Fruit fly (Drosophila melanogaster) whole organism, embryonic: ENCODE results near the gene eya.

Experiments used
- BEAF-32 ChIP-seq: fragments of 200-800 bp; sonication (Bioruptor generic); optimal IDR thresholded peaks from 3 replicates; lab custom pipeline; 2017; ENCODE audit warnings: missing biosample characterization, missing genetic modification characterization, mild to moderate bottlenecking, moderate library complexity, missing genetic modification reagents
- BtbVII ChIP-seq: fragments of 200-800 bp; sonication (Bioruptor generic); optimal IDR thresholded peaks from 3 replicates; lab custom pipeline; 2017; ENCODE audit warnings: missing biosample characterization, mild to moderate bottlenecking, missing genetic modification characterization
- CG10543 ChIP-seq: fragments of 200-800 bp; sonication (Bioruptor generic); optimal IDR thresholded peaks from 3 replicates; lab custom pipeline; 2017; ENCODE audit warnings: missing biosample characterization, mild to moderate bottlenecking, missing genetic modification characterization, moderate library complexity
- CG12071 ChIP-seq: fragments of 200-800 bp; sonication (Bioruptor generic); optimal IDR thresholded peaks from 3 replicates; lab custom pipeline; 2018; ENCODE audit warnings: missing biosample characterization, mild to moderate bottlenecking, missing genetic modification characterization
- CG13624 ChIP-seq: fragments of 200-800 bp; sonication (Bioruptor generic); optimal IDR thresholded peaks from 2 replicates; lab custom pipeline; 2016; ENCODE audit warnings: missing biosample characterization, missing genetic modification characterization
- CG14014 ChIP-seq: fragments of 200-800 bp; sonication (Bioruptor generic); IDR thresholded peaks from 2 replicates; pipeline ENCODE4 v1.3.6; 2022; ENCODE audit warnings: missing biosample characterization, missing genetic modification characterization
- CG14050 ChIP-seq: fragments of 200-800 bp; sonication (Bioruptor generic); IDR thresholded peaks from 3 replicates; pipeline ENCODE4 v1.3.6; 2022; ENCODE audit warnings: missing biosample characterization, missing genetic modification characterization
- CG14965 ChIP-seq: fragments of 200-800 bp; sonication (Bioruptor generic); optimal IDR thresholded peaks from 2 replicates; lab custom pipeline; 2016; ENCODE audit warnings: missing biosample characterization, missing genetic modification characterization, borderline replicate concordance
- CG15269 ChIP-seq: fragments of 200-800 bp; sonication (Bioruptor generic); optimal IDR thresholded peaks from 2 replicates; lab custom pipeline; 2018; ENCODE audit warnings: missing biosample characterization, mild to moderate bottlenecking, missing genetic modification characterization, moderate library complexity
- CG15514 ChIP-seq: fragments of 200-800 bp; sonication (Bioruptor generic); optimal IDR thresholded peaks from 3 replicates; lab custom pipeline; 2017; ENCODE audit warnings: missing biosample characterization, missing genetic modification characterization, mild to moderate bottlenecking, moderate library complexity, missing genetic modification reagents
- CG34376 ChIP-seq: fragments of 200-800 bp; sonication (Bioruptor generic); optimal IDR thresholded peaks from 2 replicates; lab custom pipeline; 2018; ENCODE audit warnings: missing biosample characterization, mild to moderate bottlenecking, missing genetic modification characterization
- CG34422 ChIP-seq: fragments of 200-800 bp; sonication (Bioruptor generic); IDR thresholded peaks from 3 replicates; pipeline ENCODE4 v1.3.6; 2022; ENCODE audit warnings: missing biosample characterization, missing genetic modification characterization
- CG5180 ChIP-seq: fragments of 200-800 bp; sonication (Bioruptor generic); optimal IDR thresholded peaks from 3 replicates; lab custom pipeline; 2017; ENCODE audit warnings: missing biosample characterization, missing genetic modification characterization, mild to moderate bottlenecking, moderate library complexity, missing genetic modification reagents
- CG6765 ChIP-seq: fragments of 200-800 bp; sonication (Bioruptor generic); optimal IDR thresholded peaks from 3 replicates; lab custom pipeline; 2017; ENCODE audit warnings: missing biosample characterization, mild to moderate bottlenecking, missing genetic modification characterization
- CG7786 ChIP-seq: fragments of 200-800 bp; sonication (Bioruptor generic); optimal IDR thresholded peaks from 2 replicates; lab custom pipeline; 2016; ENCODE audit warnings: missing biosample characterization, missing genetic modification characterization
- CG9727 ChIP-seq: fragments of 200-800 bp; sonication (Bioruptor generic); optimal IDR thresholded peaks from 3 replicates; lab custom pipeline; 2017; ENCODE audit warnings: missing biosample characterization, mild to moderate bottlenecking, missing genetic modification characterization
- Dbx ChIP-seq: fragments of 200-800 bp; sonication (Bioruptor generic); IDR thresholded peaks from 3 replicates; pipeline ENCODE4 v1.3.6; 2022; ENCODE audit warnings: missing biosample characterization, missing genetic modification characterization
- Dip2 ChIP-seq: fragments of 200-800 bp; sonication (Bioruptor generic); IDR thresholded peaks from 2 replicates; pipeline ENCODE4 v1.3.6; 2022; ENCODE audit warnings: missing biosample characterization, missing genetic modification characterization
- Elba2 ChIP-seq: fragments of 200-800 bp; sonication (Bioruptor generic); optimal IDR thresholded peaks from 3 replicates; lab custom pipeline; 2016; ENCODE audit warnings: missing biosample characterization, missing genetic modification characterization
- HHEX ChIP-seq: fragments of 200-800 bp; sonication (Bioruptor generic); optimal IDR thresholded peaks from 3 replicates; lab custom pipeline; 2017; ENCODE audit warnings: missing biosample characterization, mild to moderate bottlenecking, missing genetic modification characterization, missing genetic modification reagents
- Hey ChIP-seq: fragments of 200-800 bp; sonication (Bioruptor generic); optimal IDR thresholded peaks from 3 replicates; lab custom pipeline; 2018; ENCODE audit warnings: missing biosample characterization, mild to moderate bottlenecking, missing genetic modification characterization
- HmgZ ChIP-seq: fragments of 200-800 bp; sonication (Bioruptor generic); optimal IDR thresholded peaks from 2 replicates; lab custom pipeline; 2018; ENCODE audit warnings: missing biosample characterization, mild to moderate bottlenecking, missing genetic modification characterization
- Hr78 ChIP-seq, 2 experiments: fragments of 200-800 bp in 1 of 2; fragments of >200 bp in 1 of 2; sonication (Bioruptor generic) in 1 of 2; optimal IDR thresholded peaks; 2 replicates each; lab custom pipeline; 2017 to 2019; ENCODE audit warnings: missing biosample characterization in 2 of 2, missing genetic modification characterization in 2 of 2, mild to moderate bottlenecking in 1 of 2, moderate library complexity in 1 of 2
- MESR4 ChIP-seq: fragments of 200-800 bp; sonication (Bioruptor generic); optimal IDR thresholded peaks from 2 replicates; lab custom pipeline; 2018; ENCODE audit warnings: missing biosample characterization, mild to moderate bottlenecking, missing genetic modification characterization, moderate library complexity
- Mes4 ChIP-seq: fragments of 200-800 bp; sonication (Bioruptor generic); optimal IDR thresholded peaks from 2 replicates; lab custom pipeline; 2016; ENCODE audit warnings: missing biosample characterization, missing genetic modification characterization
- PHDP ChIP-seq: fragments of 200-800 bp; sonication (Bioruptor generic); optimal IDR thresholded peaks from 3 replicates; lab custom pipeline; 2018; ENCODE audit warnings: missing biosample characterization, mild to moderate bottlenecking, missing genetic modification characterization, moderate library complexity
- Sox102F ChIP-seq: fragments of 200-800 bp; sonication (Bioruptor generic); optimal IDR thresholded peaks from 2 replicates; lab custom pipeline; 2018; ENCODE audit warnings: missing biosample characterization, mild to moderate bottlenecking, missing genetic modification characterization, moderate library complexity
- Taf1 ChIP-seq: fragments of 200-800 bp; sonication (Bioruptor generic); IDR thresholded peaks from 2 replicates; pipeline ENCODE4 v1.3.6; 2022; ENCODE audit warnings: missing biosample characterization, missing genetic modification characterization
- al ChIP-seq: fragments of 200-800 bp; sonication (Bioruptor generic); IDR thresholded peaks from 2 replicates; pipeline ENCODE4 v1.3.6; 2022; ENCODE audit warnings: missing biosample characterization, missing genetic modification characterization
- br ChIP-seq: fragments of >200 bp; optimal IDR thresholded peaks from 2 replicates; lab custom pipeline; 2017
- caup ChIP-seq: fragments of 200-800 bp; sonication (Bioruptor generic); optimal IDR thresholded peaks from 3 replicates; lab custom pipeline; 2017; ENCODE audit warnings: missing biosample characterization, mild to moderate bottlenecking, missing genetic modification characterization, moderate library complexity; ENCODE audit not compliant: severe bottlenecking
- crp ChIP-seq, 2 experiments: fragments of 200-800 bp; sonication (Bioruptor generic); optimal IDR thresholded peaks; 2 replicates in 1 of 2; 3 replicates in 1 of 2; lab custom pipeline; 2017; ENCODE audit warnings: missing biosample characterization in 2 of 2, missing genetic modification characterization in 2 of 2, mild to moderate bottlenecking in 1 of 2, moderate library complexity in 1 of 2
- ems ChIP-seq: fragments of 200-800 bp; sonication (Bioruptor generic); optimal IDR thresholded peaks from 3 replicates; lab custom pipeline; 2016; ENCODE audit warnings: missing biosample characterization, missing genetic modification characterization
- gcm ChIP-seq: fragments of 200-800 bp; sonication (Bioruptor generic); optimal IDR thresholded peaks from 2 replicates; lab custom pipeline; 2019; ENCODE audit warnings: missing biosample characterization, mild to moderate bottlenecking, missing genetic modification characterization, moderate library complexity
- grau ChIP-seq: fragments of 200-800 bp; optimal IDR thresholded peaks from 3 replicates; lab custom pipeline; 2019; ENCODE audit warnings: missing biosample characterization, mild to moderate bottlenecking, missing genetic modification characterization, moderate library complexity
- ind ChIP-seq: fragments of 200-800 bp; sonication (Bioruptor generic); optimal IDR thresholded peaks from 3 replicates; lab custom pipeline; 2016; ENCODE audit warnings: missing biosample characterization, missing genetic modification characterization
- jing ChIP-seq: fragments of 200-800 bp; sonication (Bioruptor generic); optimal IDR thresholded peaks from 2 replicates; lab custom pipeline; 2018; ENCODE audit warnings: missing biosample characterization, mild to moderate bottlenecking, missing genetic modification characterization
- knrl ChIP-seq: fragments of 200-800 bp; sonication (Bioruptor generic); IDR thresholded peaks from 3 replicates; pipeline ENCODE4 v1.3.6; 2022; ENCODE audit warnings: missing biosample characterization, missing genetic modification characterization; ENCODE audit not compliant: partially characterized antibody
- mirr ChIP-seq: fragments of 200-800 bp; sonication (Bioruptor generic); optimal IDR thresholded peaks from 3 replicates; lab custom pipeline; 2018; ENCODE audit warnings: missing biosample characterization, mild to moderate bottlenecking, missing genetic modification characterization
- nom ChIP-seq: fragments of 200-800 bp; sonication (Bioruptor generic); optimal IDR thresholded peaks from 2 replicates; lab custom pipeline; 2017; ENCODE audit warnings: missing biosample characterization, missing genetic modification characterization, mild to moderate bottlenecking, moderate library complexity, missing genetic modification reagents
- odd ChIP-seq: fragments of 200-800 bp; sonication (Bioruptor generic); optimal IDR thresholded peaks from 2 replicates; lab custom pipeline; 2017; ENCODE audit warnings: missing biosample characterization, mild to moderate bottlenecking, missing genetic modification characterization
- pb ChIP-seq: fragments of 200-800 bp; sonication (Bioruptor generic); optimal IDR thresholded peaks from 3 replicates; lab custom pipeline; 2016; ENCODE audit warnings: missing biosample characterization, missing genetic modification characterization
- salm ChIP-seq: fragments of 200-800 bp; sonication (Bioruptor generic); optimal IDR thresholded peaks from 2 replicates; lab custom pipeline; 2018; ENCODE audit warnings: missing biosample characterization, mild to moderate bottlenecking, missing genetic modification characterization
- slbo ChIP-seq: fragments of 200-800 bp; sonication (Bioruptor generic); IDR thresholded peaks from 2 replicates; pipeline ENCODE4 v1.3.6; 2022; ENCODE audit warnings: missing biosample characterization, missing genetic modification characterization
- slp2 ChIP-seq: fragments of 200-800 bp; sonication (Bioruptor generic); optimal IDR thresholded peaks from 2 replicates; lab custom pipeline; 2016; ENCODE audit warnings: missing biosample characterization, missing genetic modification characterization
- so ChIP-seq: fragments of 200-800 bp; sonication (Bioruptor generic); IDR thresholded peaks from 3 replicates; pipeline ENCODE4 v1.3.6; 2022; ENCODE audit warnings: missing biosample characterization, missing genetic modification characterization
- unpg ChIP-seq: fragments of 200-800 bp; sonication (Bioruptor generic); optimal IDR thresholded peaks from 3 replicates; lab custom pipeline; 2018; ENCODE audit warnings: missing biosample characterization, mild to moderate bottlenecking, missing genetic modification characterization, moderate library complexity
- wek ChIP-seq: fragments of 200-800 bp; sonication (Bioruptor generic); optimal IDR thresholded peaks from 3 replicates; lab custom pipeline; 2018; ENCODE audit warnings: missing biosample characterization, mild to moderate bottlenecking, missing genetic modification characterization, moderate library complexity

The eya gene

dm6 chr2L:6496753-6497152 lies 50.0 kb downstream of the eya start, which contains the start of gene CG9550:
Gene CG9550, plus strand, starts transcription at chr2L:6497053.
- no peak for TF ChIP-seq CG14050 (GFP tag; lab: Robert Waterston, UW)
- no peak for TF ChIP-seq Sox102F (GFP tag; lab: Kevin White, UChicago)
- TF ChIP-seq CG9727: no peak
- TF ChIP-seq Elba2 (GFP tag; lab: Kevin White, UChicago): no peak
- no peak for TF ChIP-seq jing (GFP tag; lab: Kevin White, UChicago)
- no peak for TF ChIP-seq pb (GFP tag; lab: Kevin White, UChicago)
- no peak for TF ChIP-seq Taf1 (GFP tag; lab: Robert Waterston, UW)
- no peak for TF ChIP-seq CG5180
- TF ChIP-seq slp2: no peak
- TF ChIP-seq al (GFP tag; lab: Robert Waterston, UW): no peak
- no peak for TF ChIP-seq knrl (GFP tag; lab: Robert Waterston, UW)
- TF ChIP-seq CG15514 (GFP tag; lab: Kevin White, UChicago): no peak
- no peak for TF ChIP-seq ind (GFP tag; lab: Kevin White, UChicago)
- no peak for TF ChIP-seq CG7786
- TF ChIP-seq br (lab: Kevin White, UChicago): no peak

dm6 chr2L:6494405-6494816 lies 52.4 kb downstream of the eya start, which contains the start of gene CG9547:
Gene CG9547, minus strand, starts transcription at chr2L:6494532.
- TF ChIP-seq CG14050 (GFP tag; lab: Robert Waterston, UW) (no peak), BtbVII (GFP tag; lab: Kevin White, UChicago) (peak; percentile 53), PHDP (tag; lab: Kevin White, UChicago) (peak; percentile 44), Dbx (peak; percentile 65; the same call in 2 of the 3 replicates), HHEX (peak; percentile 12), gcm (GFP tag; lab: Kevin White, UChicago) (peak; percentile 16), CG12071 (GFP tag; lab: Kevin White, UChicago) (peak; percentile 38), caup (peak; percentile 39), CG6765 (GFP tag; lab: Kevin White, UChicago) (peak; percentile 68), BEAF-32 (GFP tag; lab: Kevin White, UChicago) (peak; percentile 11), CG10543 (GFP tag; lab: Kevin White, UChicago) (peak; percentile 70), CG13624 (GFP tag; lab: Kevin White, UChicago) (peak; percentile 8), crp (GFP tag; optimal IDR thresholded peaks at IDR 0.05; lab: Kevin White, UChicago) (peak in 1 of 2 experiments; percentile 68), HmgZ (tag; lab: Kevin White, UChicago) (peak; percentile 20), mirr (peak; percentile 79), CG14965 (no peak), slbo (peak; percentile 41; the same call in 1 of the 2 replicates), unpg (GFP tag; lab: Kevin White, UChicago) (peak; percentile 8), wek (GFP tag; lab: Kevin White, UChicago) (peak; percentile 31), ems (peak; percentile 4), odd (GFP tag; lab: Kevin White, UChicago) (peak; percentile 25), Dip2 (GFP tag; lab: Robert Waterston, UW) (no peak), MESR4 (no peak), so (peak; percentile 38; the same call in 1 of the 3 replicates), CG15269 (tag; lab: Kevin White, UChicago) (peak; percentile 11), Hey (tag; lab: Kevin White, UChicago) (peak; percentile 48), grau (tag; lab: Kevin White, UChicago) (peak; percentile 3), nom (peak; percentile 48), CG14014 (GFP tag; lab: Robert Waterston, UW) (peak; percentile 25; the same call in 1 of the 2 replicates), Hr78 (GFP tag; optimal IDR thresholded peaks at IDR 0.05; lab: Kevin White, UChicago) (peak in 1 of 2 experiments; percentile 60), Mes4 (GFP tag; lab: Kevin White, UChicago) (no peak), salm (peak; percentile 22), CG34422 (GFP tag; lab: Robert Waterston, UW) (0 out of 3 replicates have a peak, but pooled peaks have one; percentile 31), CG15514 (GFP tag; lab: Kevin White, UChicago) (peak; percentile 54), CG34376 (GFP tag; lab: Kevin White, UChicago) (peak; percentile 94)
